Worm (Caenorhabditis elegans) whole organism, L3 larva: ENCODE results near the gene snfc-5.

Source experiments
- R02D3.7 ChIP-seq: fragments of 150-350 bp; optimal IDR thresholded peaks from 2 replicates; lab custom pipeline; 2014; ENCODE audit warnings: missing biosample characterization, missing genetic modification characterization
- aly-2 ChIP-seq: fragments of 150-350 bp; optimal IDR thresholded peaks from 2 replicates; lab custom pipeline; 2014; ENCODE audit warnings: missing biosample characterization, missing genetic modification characterization
- ama-1 ChIP-seq: fragments of 150-350 bp; optimal IDR thresholded peaks from 2 replicates; lab custom pipeline; 2018
- ceh-16 ChIP-seq: sonication (generic microtip); optimal IDR thresholded peaks from 2 replicates; lab custom pipeline; 2017; ENCODE audit warnings: missing biosample characterization, missing genetic modification characterization
- ceh-28 ChIP-seq: fragments of 150-350 bp; optimal IDR thresholded peaks from 2 replicates; lab custom pipeline; 2014; ENCODE audit warnings: missing biosample characterization, missing genetic modification reagents, missing genetic modification characterization
- ceh-9 ChIP-seq: sonication (generic microtip); optimal IDR thresholded peaks from 2 replicates; lab custom pipeline; 2018; ENCODE audit warnings: missing biosample characterization, missing genetic modification characterization
- egl-27 ChIP-seq: sonication (generic microtip); optimal IDR thresholded peaks from 4 replicates; lab custom pipeline; 2017; ENCODE audit warnings: missing biosample characterization, missing genetic modification reagents, missing genetic modification characterization
- egl-5 ChIP-seq: fragments of 150-350 bp; optimal IDR thresholded peaks from 2 replicates; lab custom pipeline; 2017; ENCODE audit warnings: missing biosample characterization, missing genetic modification reagents, missing genetic modification characterization, inconsistent platforms
- elt-1 ChIP-seq: fragments of 150-350 bp; optimal IDR thresholded peaks from 2 replicates; lab custom pipeline; 2014; ENCODE audit warnings: missing biosample characterization, missing genetic modification characterization
- elt-2 ChIP-seq: sonication (generic microtip); optimal IDR thresholded peaks from 2 replicates; lab custom pipeline; 2016; ENCODE audit warnings: missing genetic modification reagents, mild to moderate bottlenecking, missing genetic modification characterization, missing compliant biosample characterization
- fkh-10 ChIP-seq: sonication (generic microtip); optimal IDR thresholded peaks from 2 replicates; lab custom pipeline; 2017; ENCODE audit warnings: missing biosample characterization, missing genetic modification reagents, missing genetic modification characterization
- fkh-2 ChIP-seq: fragments of 150-350 bp; optimal IDR thresholded peaks from 2 replicates; lab custom pipeline; 2014; ENCODE audit warnings: missing biosample characterization, missing genetic modification reagents, missing genetic modification characterization
- hmg-11 ChIP-seq: sonication (generic microtip); optimal IDR thresholded peaks from 2 replicates; lab custom pipeline; 2016; ENCODE audit warnings: missing genetic modification characterization, missing compliant biosample characterization
- jun-1 ChIP-seq: fragments of 150-350 bp; optimal IDR thresholded peaks from 2 replicates; lab custom pipeline; 2014; ENCODE audit warnings: missing biosample characterization, missing genetic modification reagents, missing genetic modification characterization
- lin-15B ChIP-seq: fragments of 150-350 bp; optimal IDR thresholded peaks from 2 replicates; lab custom pipeline; 2014; ENCODE audit warnings: missing biosample characterization, missing genetic modification characterization
- lin-39 ChIP-seq: fragments of 150-350 bp; optimal IDR thresholded peaks from 2 replicates; lab custom pipeline; 2018; ENCODE audit warnings: missing biosample characterization, missing genetic modification reagents, missing genetic modification characterization
- mdl-1 ChIP-seq: fragments of 150-350 bp; optimal IDR thresholded peaks from 2 replicates; lab custom pipeline; 2014; ENCODE audit warnings: missing biosample characterization, missing genetic modification characterization
- nfya-1 ChIP-seq: sonication (generic microtip); optimal IDR thresholded peaks from 2 replicates; lab custom pipeline; 2017; ENCODE audit warnings: missing genetic modification characterization, mild to moderate bottlenecking, missing compliant biosample characterization, antibody characterized with exemption, moderate library complexity; ENCODE audit not compliant: insufficient read depth
- nhr-11 ChIP-seq: fragments of 150-350 bp; optimal IDR thresholded peaks from 2 replicates; lab custom pipeline; 2014; ENCODE audit warnings: missing biosample characterization, missing genetic modification characterization
- nhr-12 ChIP-seq: fragments of 150-350 bp; optimal IDR thresholded peaks from 2 replicates; lab custom pipeline; 2014; ENCODE audit warnings: missing biosample characterization, missing genetic modification characterization
- nhr-23 ChIP-seq: fragments of 150-350 bp; optimal IDR thresholded peaks from 2 replicates; lab custom pipeline; 2014; ENCODE audit warnings: missing biosample characterization, missing genetic modification reagents, missing genetic modification characterization
- nhr-237 ChIP-seq: fragments of 150-350 bp; optimal IDR thresholded peaks from 2 replicates; lab custom pipeline; 2014; ENCODE audit warnings: missing biosample characterization, missing genetic modification characterization
- nhr-25 ChIP-seq: sonication (generic microtip); optimal IDR thresholded peaks from 2 replicates; lab custom pipeline; 2017; ENCODE audit warnings: missing biosample characterization, missing genetic modification characterization
- nhr-43 ChIP-seq: sonication (generic microtip); optimal IDR thresholded peaks from 2 replicates; lab custom pipeline; 2016; ENCODE audit warnings: mild to moderate bottlenecking, missing genetic modification characterization, missing compliant biosample characterization; ENCODE audit not compliant: poor library complexity, severe bottlenecking
- nhr-67 ChIP-seq: fragments of 150-350 bp; optimal IDR thresholded peaks from 2 replicates; lab custom pipeline; 2014; ENCODE audit warnings: missing biosample characterization, missing genetic modification characterization
- nhr-77 ChIP-seq: fragments of 150-350 bp; optimal IDR thresholded peaks from 2 replicates; lab custom pipeline; 2014; ENCODE audit warnings: missing biosample characterization, missing genetic modification characterization
- pha-4 ChIP-seq: fragments of 150-350 bp; optimal IDR thresholded peaks from 2 replicates; lab custom pipeline; 2014; ENCODE audit warnings: missing biosample characterization, missing genetic modification reagents, missing genetic modification characterization
- pqm-1 ChIP-seq: fragments of 150-350 bp; optimal IDR thresholded peaks from 2 replicates; lab custom pipeline; 2017; ENCODE audit warnings: missing biosample characterization, missing genetic modification characterization, inconsistent platforms
- sea-2 ChIP-seq: fragments of 150-350 bp; sonication (generic microtip); optimal IDR thresholded peaks from 4 replicates; lab custom pipeline; 2014; ENCODE audit warnings: missing biosample characterization, missing genetic modification reagents, missing genetic modification characterization
- skn-1 ChIP-seq: fragments of 150-350 bp; optimal IDR thresholded peaks from 2 replicates; lab custom pipeline; 2014; ENCODE audit warnings: missing biosample characterization, missing genetic modification characterization
- snpc-4 ChIP-seq: fragments of 150-350 bp; optimal IDR thresholded peaks from 2 replicates; lab custom pipeline; 2014; ENCODE audit warnings: missing biosample characterization, missing genetic modification characterization
- tbx-2 ChIP-seq: sonication (generic microtip); optimal IDR thresholded peaks from 2 replicates; lab custom pipeline; 2016; ENCODE audit warnings: mild to moderate bottlenecking, missing genetic modification characterization, missing compliant biosample characterization
- unc-39 ChIP-seq: sonication (generic microtip); optimal IDR thresholded peaks from 4 replicates; lab custom pipeline; 2017; ENCODE audit warnings: missing biosample characterization, missing genetic modification characterization
- zag-1 ChIP-seq: fragments of 150-350 bp; optimal IDR thresholded peaks from 2 replicates; lab custom pipeline; 2014; ENCODE audit warnings: missing biosample characterization, missing genetic modification characterization
- ztf-4 ChIP-seq: fragments of 150-350 bp; optimal IDR thresholded peaks from 2 replicates; lab custom pipeline; 2014; ENCODE audit warnings: missing biosample characterization, missing genetic modification characterization

The snfc-5 gene

DNA sequence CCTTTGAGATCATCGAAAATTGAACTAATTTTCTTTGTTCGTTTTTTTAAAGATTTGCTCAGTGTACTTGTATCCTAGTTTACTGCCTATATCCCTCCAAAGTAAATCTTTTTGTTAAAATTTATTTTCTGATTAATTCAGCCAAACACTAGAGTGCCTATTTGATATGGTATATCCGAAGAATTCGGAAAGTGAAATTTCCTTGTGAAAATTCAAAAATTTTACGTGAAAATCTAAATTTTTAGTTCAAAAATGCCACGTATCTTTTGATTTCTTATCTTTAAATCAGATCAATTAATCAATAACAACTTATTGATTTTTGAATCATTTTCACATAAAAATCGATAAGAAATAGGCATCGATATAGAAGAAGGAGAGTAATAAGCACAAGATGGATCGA, 6.1 kb upstream of the snfc-5 start, which contains the start of gene R07E5.6:
Gene R07E5.6 (plus strand): TSS at position 301 of the 400 bp plus-strand sequence.
- no peak for TF ChIP-seq ceh-9 (tag; lab: Kevin White, UChicago)
- TF ChIP-seq ceh-28 = peak; percentile 41
- no peak for TF ChIP-seq nhr-25 (tag; lab: Kevin White, UChicago)
- no peak for TF ChIP-seq egl-27

ce11 chrIII:4401142-4401541, 3.4 kb upstream of the snfc-5 start, which contains the start of gene R07E5.15:
TSS of gene R07E5.15 (plus strand) at chrIII:4401442.
- TF ChIP-seq tbx-2 (tag; lab: Kevin White, UChicago) (no peak), ceh-16 (no peak), snpc-4 (no peak), ceh-28 (no peak), elt-1 (tag; lab: Kevin White, UChicago) (no peak)

DNA sequence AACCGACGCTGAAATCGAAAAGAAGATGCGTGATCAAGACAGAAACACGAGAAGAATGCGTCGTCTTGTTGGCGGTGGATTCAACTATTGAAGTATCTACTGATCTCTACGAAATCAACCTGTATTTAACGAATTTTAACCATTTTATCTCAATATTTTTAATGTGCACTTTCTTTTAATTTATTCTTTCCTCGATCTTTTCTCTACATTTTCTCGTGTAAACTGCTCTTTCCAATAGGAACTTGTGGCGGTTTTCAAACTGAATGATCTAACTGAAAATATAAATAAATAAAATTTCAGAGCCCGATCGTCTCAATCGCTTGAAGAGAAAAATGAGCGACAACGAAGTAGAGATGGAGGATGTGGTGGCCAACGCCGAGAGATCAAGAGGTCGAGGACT, 1.4 kb downstream of the snfc-5 start, which contains the start of gene rnp-4:
Gene rnp-4 (plus strand): TSS at position 301 of the 400 bp plus-strand sequence.
- TF ChIP-seq aly-2 (tag; lab: Kevin White, UChicago) (no peak), ama-1 (lab: Kevin White, UChicago) (no peak), ceh-28 (no peak), fkh-10 (GFP tag; lab: Kevin White, UChicago) (no peak), ztf-4 (tag; lab: Kevin White, UChicago) (no peak), unc-39 (tag; lab: Kevin White, UChicago) (no peak), egl-5 (tag; lab: Kevin White, UChicago) (no peak), sea-2 (GFP tag; lab: Kevin White, UChicago) (no peak), nhr-23 (no peak), nhr-25 (tag; lab: Kevin White, UChicago) (no peak), pha-4 (no peak), nhr-67 (no peak), nhr-43 (no peak), tbx-2 (tag; lab: Kevin White, UChicago) (no peak), lin-39 (no peak), ceh-16 (no peak), skn-1 (tag; lab: Kevin White, UChicago) (no peak), nhr-11 (tag; lab: Kevin White, UChicago) (no peak), jun-1 (no peak), nhr-77 (tag; lab: Kevin White, UChicago) (no peak)

ce11 chrIII:4407144-4407543, 2.6 kb downstream of the snfc-5 start, which contains the start of gene prdx-3:
TSS of gene prdx-3 (plus strand) at chrIII:4407444.
- no peak for TF ChIP-seq zag-1

DNA sequence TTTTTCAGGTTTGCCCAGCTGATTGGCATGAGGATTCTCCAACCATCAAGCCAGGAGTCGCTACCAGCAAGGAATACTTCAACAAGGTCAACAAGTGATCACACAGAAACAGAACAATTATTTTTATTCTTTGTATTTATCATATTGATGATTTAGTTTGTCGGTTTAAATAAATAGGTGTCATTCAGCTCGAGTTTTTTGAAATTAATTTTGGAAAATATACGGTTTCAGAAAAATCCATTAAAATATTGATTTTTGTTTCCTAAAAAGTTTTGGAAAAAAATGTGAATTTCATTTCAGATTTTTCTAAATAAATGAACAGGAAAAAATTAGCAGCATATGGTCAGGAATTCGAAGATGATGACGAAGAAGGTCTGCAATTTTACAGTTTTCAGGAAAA, 3.7 kb downstream of the snfc-5 start, which contains the start of gene gpch-1:
Gene gpch-1 (plus strand): TSS at position 301 of the 400 bp plus-strand sequence.
- TF ChIP-seq ceh-16 (no peak), nfya-1 (tag; lab: Kevin White, UChicago) (no peak), aly-2 (tag; lab: Kevin White, UChicago) (no peak), nhr-11 (tag; lab: Kevin White, UChicago) (no peak), nhr-12 (tag; lab: Kevin White, UChicago) (no peak)

DNA sequence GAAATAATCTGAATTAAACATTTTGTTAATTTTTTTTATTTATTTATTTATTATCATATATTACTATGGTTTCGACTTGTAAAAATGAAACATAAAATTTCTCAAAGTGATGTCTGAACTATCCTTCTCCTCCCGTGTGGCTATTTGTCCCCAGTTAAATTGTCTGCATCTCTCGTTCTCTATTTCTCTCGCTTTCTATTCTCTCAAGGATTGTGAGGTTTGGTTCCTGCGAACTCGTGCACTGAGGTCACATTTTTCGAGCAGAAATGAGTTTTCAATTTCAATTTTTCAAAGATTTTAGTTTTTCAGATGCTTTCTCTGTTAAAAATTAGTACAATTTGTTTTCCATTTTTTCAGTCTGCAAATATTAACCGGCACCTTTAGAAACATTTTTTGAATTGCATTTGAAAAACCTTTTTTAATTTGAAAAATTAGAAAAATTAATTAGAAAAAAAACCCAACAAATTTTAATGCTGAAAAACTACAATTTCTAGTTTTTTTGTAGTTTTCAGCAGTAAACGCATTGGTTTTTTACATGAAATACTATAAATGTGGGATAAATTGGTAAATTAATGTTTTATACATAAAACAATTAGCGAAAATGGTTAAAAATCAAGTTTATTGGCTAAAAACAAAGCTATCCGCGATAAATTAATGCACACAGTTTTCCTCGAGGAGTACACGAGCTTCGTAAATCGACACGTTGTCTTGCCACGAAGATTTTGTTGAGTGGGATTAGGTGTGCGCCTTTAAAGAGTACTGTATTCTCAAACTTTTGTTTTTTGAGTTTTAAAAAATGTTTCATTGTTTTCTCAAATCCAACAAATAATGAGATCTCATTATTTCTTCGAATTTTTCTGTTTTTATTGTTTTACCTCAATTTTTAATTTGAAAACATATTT, 7.8 kb downstream of the snfc-5 start:
- no peak for TF ChIP-seq fkh-2 (tag; lab: Kevin White, UChicago)
- TF ChIP-seq elt-2 = peak; percentile 36
- TF ChIP-seq ztf-4 (tag; lab: Kevin White, UChicago) = no peak
- TF ChIP-seq hmg-11 (tag; lab: Kevin White, UChicago) = no peak
- peak; percentile 8 for TF ChIP-seq lin-15B (tag; lab: Kevin White, UChicago)
- no peak for TF ChIP-seq nhr-77 (tag; lab: Kevin White, UChicago)
- no peak for TF ChIP-seq nhr-237 (tag; lab: Kevin White, UChicago)
- TF ChIP-seq snpc-4 = peak; percentile 72
- TF ChIP-seq pqm-1 (tag; lab: Kevin White, UChicago) = peak; percentile 10
- peak; percentile 49 for TF ChIP-seq nfya-1 (tag; lab: Kevin White, UChicago)
- no peak for TF ChIP-seq R02D3.7 (tag; lab: Kevin White, UChicago)
- TF ChIP-seq pha-4 = peak; percentile 30
- TF ChIP-seq jun-1 = peak; percentile 22
- no peak for TF ChIP-seq mdl-1
- TF ChIP-seq, all 47 proteins: peak for 7
